Worm (Caenorhabditis elegans) whole organism, young adult: ENCODE measurements around the gene tkr-3.
A peak's percentile ranks its signal among the peaks of the same experiment; 100 is the strongest.

Experiments
- B0019.2 ChIP-seq: fragments of 200-800 bp; sonication (Bioruptor generic); conservative IDR thresholded peaks from 2 replicates; pipeline ENCODE4 v1.3.6; 2022; ENCODE audit warnings: missing genetic modification reagents, missing genetic modification characterization, missing compliant biosample characterization
- B0035.1 ChIP-seq: sonication (generic microtip); optimal IDR thresholded peaks from 2 replicates; lab custom pipeline; 2016; ENCODE audit warnings: missing genetic modification characterization, mild to moderate bottlenecking, missing compliant biosample characterization, missing genotype, missing genetic modification reagents
- B0336.3 ChIP-seq: fragments of 200-800 bp; sonication (Bioruptor generic); IDR thresholded peaks from 2 replicates; pipeline ENCODE4 v1.3.6; 2022; ENCODE audit warnings: missing genetic modification characterization, missing compliant biosample characterization
- C06A6.2 ChIP-seq: fragments of 200-800 bp; sonication (Bioruptor generic); conservative IDR thresholded peaks from 2 replicates; pipeline ENCODE4 v1.3.6; 2022; ENCODE audit warnings: missing genetic modification characterization, missing compliant biosample characterization
- F10E7.11 ChIP-seq: sonication (generic microtip); optimal IDR thresholded peaks from 2 replicates; lab custom pipeline; 2017; ENCODE audit warnings: mild to moderate bottlenecking, missing genetic modification characterization, moderate library complexity, missing compliant biosample characterization
- F22D6.2 ChIP-seq: sonication (generic microtip); optimal IDR thresholded peaks from 2 replicates; lab custom pipeline; 2016; ENCODE audit warnings: mild to moderate bottlenecking, missing genetic modification characterization, missing compliant biosample characterization
- F23B12.7 ChIP-seq: sonication (generic microtip); optimal IDR thresholded peaks from 2 replicates; lab custom pipeline; 2017; ENCODE audit warnings: missing genetic modification characterization, mild to moderate bottlenecking, missing compliant biosample characterization, antibody characterized with exemption, moderate library complexity; ENCODE audit not compliant: insufficient read depth
- F57A8.1 ChIP-seq: fragments of 200-800 bp; sonication (Bioruptor generic); optimal IDR thresholded peaks from 2 replicates; lab custom pipeline; 2018; ENCODE audit warnings: mild to moderate bottlenecking, missing genetic modification characterization, moderate library complexity, missing compliant biosample characterization
- K11D2.4 ChIP-seq: fragments of 200-800 bp; sonication (Bioruptor generic); IDR thresholded peaks from 2 replicates; pipeline ENCODE4 v1.3.6; 2022; ENCODE audit warnings: missing genetic modification reagents, missing genetic modification characterization, missing compliant biosample characterization
- Y56A3A.18 ChIP-seq: fragments of 200-800 bp; sonication (Bioruptor generic); IDR thresholded peaks from 2 replicates; pipeline ENCODE4 v1.3.6; 2022; ENCODE audit warnings: missing genetic modification reagents, missing genetic modification characterization, missing compliant biosample characterization
- Y67H2A.10 ChIP-seq: fragments of 200-800 bp; sonication (Bioruptor generic); conservative IDR thresholded peaks from 2 replicates; pipeline ENCODE4 v1.3.6; 2022; ENCODE audit warnings: missing genetic modification reagents, missing genetic modification characterization, missing compliant biosample characterization
- attf-3 ChIP-seq: fragments of 200-800 bp; sonication (Bioruptor generic); conservative IDR thresholded peaks from 2 replicates; pipeline ENCODE4 v1.3.6; 2022; ENCODE audit warnings: missing genetic modification reagents, missing genetic modification characterization, missing compliant biosample characterization
- cebp-1 ChIP-seq, 2 experiments: fragments of 200-800 bp in 1 of 2; sonication (Bioruptor generic) in 1 of 2; sonication (generic microtip) in 1 of 2; IDR thresholded peaks in 1 of 2; optimal IDR thresholded peaks in 1 of 2; 2 replicates each; pipeline versions ENCODE4 v1.3.6 to Lab custom; 2017 to 2022; ENCODE audit warnings: missing compliant biosample characterization in 2 of 2, missing genetic modification characterization in 2 of 2, mild to moderate bottlenecking in 1 of 2, missing genetic modification reagents in 1 of 2, moderate library complexity in 1 of 2
- ceh-58 ChIP-seq: fragments of 200-800 bp; sonication (Bioruptor generic); IDR thresholded peaks from 2 replicates; pipeline ENCODE4 v1.3.6; 2022; ENCODE audit warnings: missing genetic modification characterization, missing compliant biosample characterization
- ceh-91 ChIP-seq: fragments of 200-800 bp; sonication (Bioruptor generic); IDR thresholded peaks from 2 replicates; pipeline ENCODE4 v1.3.6; 2022; ENCODE audit warnings: missing genetic modification reagents, missing genetic modification characterization, missing compliant biosample characterization
- chd-7 ChIP-seq: sonication (generic microtip); optimal IDR thresholded peaks from 2 replicates; lab custom pipeline; 2016; ENCODE audit warnings: mild to moderate bottlenecking, missing genetic modification characterization, moderate library complexity, missing compliant biosample characterization
- dox-1 ChIP-seq: fragments of 200-800 bp; sonication (Bioruptor generic); IDR thresholded peaks from 2 replicates; pipeline ENCODE4 v1.3.6; 2022; ENCODE audit warnings: missing genetic modification reagents, missing genetic modification characterization, missing compliant biosample characterization
- egl-18 ChIP-seq: fragments of 200-800 bp; sonication (Bioruptor generic); IDR thresholded peaks from 2 replicates; pipeline ENCODE4 v1.3.6; 2022; ENCODE audit warnings: missing genetic modification reagents, missing genetic modification characterization, missing compliant biosample characterization
- egrh-3 ChIP-seq: fragments of 200-800 bp; sonication (Bioruptor generic); IDR thresholded peaks from 2 replicates; pipeline ENCODE4 v1.3.6; 2022; ENCODE audit warnings: missing genetic modification reagents, missing genetic modification characterization, missing compliant biosample characterization
- gei-17 ChIP-seq: fragments of 200-800 bp; sonication (Bioruptor generic); optimal IDR thresholded peaks from 2 replicates; lab custom pipeline; 2018; ENCODE audit warnings: mild to moderate bottlenecking, missing genetic modification characterization, missing compliant biosample characterization
- him-1 ChIP-seq: sonication (generic microtip); optimal IDR thresholded peaks from 2 replicates; lab custom pipeline; 2016; ENCODE audit warnings: missing genotype, missing genetic modification reagents, missing genetic modification characterization, missing compliant biosample characterization
- hlh-12 ChIP-seq: sonication (generic microtip); optimal IDR thresholded peaks from 2 replicates; lab custom pipeline; 2016; ENCODE audit warnings: missing genetic modification characterization, missing compliant biosample characterization
- hmg-1.2 ChIP-seq: fragments of 200-800 bp; sonication (Bioruptor generic); IDR thresholded peaks from 2 replicates; pipeline ENCODE4 v1.3.6; 2022; ENCODE audit warnings: missing genetic modification reagents, missing genetic modification characterization, missing compliant biosample characterization
- hmg-20 ChIP-seq: fragments of 200-800 bp; sonication (Bioruptor generic); IDR thresholded peaks from 2 replicates; pipeline ENCODE4 v1.3.6; 2022; ENCODE audit warnings: missing genetic modification reagents, missing genetic modification characterization, missing compliant biosample characterization
- lag-1 ChIP-seq: fragments of 200-800 bp; sonication (Bioruptor generic); IDR thresholded peaks from 2 replicates; pipeline ENCODE4 v1.3.6; 2022; ENCODE audit warnings: missing genetic modification reagents, missing genetic modification characterization, missing compliant biosample characterization
- lin-26 ChIP-seq: fragments of 200-800 bp; sonication (Bioruptor generic); IDR thresholded peaks from 2 replicates; pipeline ENCODE4 v1.3.6; 2022; ENCODE audit warnings: missing genetic modification reagents, missing genetic modification characterization, missing compliant biosample characterization
- lin-35 ChIP-seq, 3 experiments: fragments of 150-350 bp in 2 of 3; sonication (generic microtip) in 1 of 3; optimal IDR thresholded peaks; 2 replicates each; lab custom pipeline; 2014 to 2018; ENCODE audit warnings: missing biosample characterization in 3 of 3, missing genetic modification characterization in 3 of 3, missing genetic modification reagents in 3 of 3
- lsl-1 ChIP-seq: fragments of 200-800 bp; sonication (Bioruptor generic); optimal IDR thresholded peaks from 2 replicates; lab custom pipeline; 2018; ENCODE audit warnings: mild to moderate bottlenecking, missing genetic modification characterization, moderate library complexity, missing compliant biosample characterization
- madf-3 ChIP-seq: fragments of 200-800 bp; sonication (Bioruptor generic); IDR thresholded peaks from 2 replicates; pipeline ENCODE4 v1.3.6; 2022; ENCODE audit warnings: missing genetic modification reagents, missing genetic modification characterization, missing compliant biosample characterization
- madf-6 ChIP-seq: fragments of 200-800 bp; sonication (Bioruptor generic); IDR thresholded peaks from 2 replicates; pipeline ENCODE4 v1.3.6; 2022; ENCODE audit warnings: missing genetic modification reagents, missing genetic modification characterization, missing compliant biosample characterization
- mel-28 ChIP-seq: sonication (generic microtip); optimal IDR thresholded peaks from 2 replicates; lab custom pipeline; 2016; ENCODE audit warnings: borderline replicate concordance, mild to moderate bottlenecking, missing genetic modification characterization, missing compliant biosample characterization
- mes-4 ChIP-seq: sonication (generic microtip); optimal IDR thresholded peaks from 2 replicates; lab custom pipeline; 2016; ENCODE audit warnings: missing genotype, missing genetic modification characterization, missing compliant biosample characterization
- mxl-1 ChIP-seq: sonication (generic microtip); optimal IDR thresholded peaks from 2 replicates; lab custom pipeline; 2016; ENCODE audit warnings: missing genetic modification characterization, missing compliant biosample characterization
- nhr-80 ChIP-seq: sonication (generic microtip); optimal IDR thresholded peaks from 2 replicates; lab custom pipeline; 2016; ENCODE audit warnings: missing genetic modification characterization, missing compliant biosample characterization
- somi-1 ChIP-seq: fragments of 200-800 bp; sonication (Bioruptor generic); optimal IDR thresholded peaks from 2 replicates; lab custom pipeline; 2018; ENCODE audit warnings: mild to moderate bottlenecking, missing genetic modification characterization, missing compliant biosample characterization
- tbp1 ChIP-seq: fragments of 200-800 bp; sonication (Bioruptor generic); optimal IDR thresholded peaks from 2 replicates; lab custom pipeline; 2018; ENCODE audit warnings: mild to moderate bottlenecking, missing genetic modification characterization, missing compliant biosample characterization
- tlf-1 ChIP-seq: fragments of 200-800 bp; sonication (Bioruptor generic); optimal IDR thresholded peaks from 2 replicates; lab custom pipeline; 2018; ENCODE audit warnings: mild to moderate bottlenecking, missing genetic modification characterization, missing compliant biosample characterization
- unc-130 ChIP-seq: sonication (generic microtip); optimal IDR thresholded peaks from 2 replicates; lab custom pipeline; 2016; ENCODE audit warnings: missing genetic modification reagents, missing genetic modification characterization, missing compliant biosample characterization
- unc-62 ChIP-seq: fragments of 150-350 bp; optimal IDR thresholded peaks from 2 replicates; lab custom pipeline; 2014; ENCODE audit warnings: missing biosample characterization, missing genetic modification reagents, missing genetic modification characterization
- xnd-1 ChIP-seq: sonication (generic microtip); optimal IDR thresholded peaks from 2 replicates; lab custom pipeline; 2016; ENCODE audit warnings: missing genotype, missing genetic modification reagents, missing genetic modification characterization, missing compliant biosample characterization
- zfh-2 ChIP-seq: fragments of 200-800 bp; sonication (Bioruptor generic); conservative IDR thresholded peaks from 2 replicates; pipeline ENCODE4 v1.3.6; 2022; ENCODE audit warnings: missing genetic modification reagents, missing genetic modification characterization, missing compliant biosample characterization
- ztf-28 ChIP-seq: fragments of 200-800 bp; sonication (Bioruptor generic); IDR thresholded peaks from 2 replicates; pipeline ENCODE4 v1.3.6; 2022; ENCODE audit warnings: missing genetic modification reagents, missing genetic modification characterization, missing compliant biosample characterization

tkr-3 gene

DNA sequence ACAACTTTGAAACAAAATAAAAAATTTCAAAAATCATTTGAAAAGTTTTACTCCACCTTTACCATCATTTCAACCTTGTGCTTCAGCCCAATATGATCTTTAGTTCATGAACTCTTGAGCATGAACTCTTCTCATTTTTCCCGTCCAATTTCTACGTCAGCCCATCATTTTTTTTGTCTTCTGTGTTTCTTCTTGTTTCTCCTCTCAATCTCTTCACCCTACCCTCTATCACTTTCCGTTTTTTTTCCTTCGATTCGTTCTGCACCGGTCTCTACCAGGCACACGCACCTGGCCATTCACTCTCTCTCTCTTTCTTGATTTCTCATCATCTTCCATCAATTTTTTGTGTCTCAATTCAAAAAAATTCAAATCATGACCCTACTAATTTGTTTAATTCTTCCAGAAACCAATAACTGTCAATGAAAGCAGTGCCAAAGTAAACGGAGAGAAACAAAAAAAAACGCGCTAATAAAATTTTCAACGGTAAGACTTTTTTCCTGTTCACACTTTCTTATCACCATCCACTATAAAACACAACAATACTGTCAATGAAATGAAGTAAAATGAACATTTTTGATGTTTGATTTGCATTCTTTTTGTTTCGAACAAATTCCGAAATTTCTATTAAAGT is 38.9 kb downstream of the tkr-3 start, which contains the start of gene pygo-1:
TSS of gene pygo-1 (plus strand) at position 404 of the 631 bp plus-strand sequence.
- TF ChIP-seq tbp1 (GFP tag; lab: Kevin White, UChicago), result no peak
- TF ChIP-seq Y67H2A.10 (GFP tag; lab: Robert Waterston, UW), result no peak
- peak; percentile 14 for TF ChIP-seq gei-17 (GFP tag; lab: Kevin White, UChicago)
- TF ChIP-seq hmg-20 (GFP tag; lab: Robert Waterston, UW), result no peak
- peak; percentile 9 for TF ChIP-seq F23B12.7
- TF ChIP-seq nhr-80 (tag; lab: Kevin White, UChicago), result peak; percentile 83
- no peak for TF ChIP-seq B0019.2 (GFP tag; lab: Robert Waterston, UW)
- TF ChIP-seq K11D2.4, result no peak
- no peak for TF ChIP-seq madf-3 (GFP tag; lab: Robert Waterston, UW)
- TF ChIP-seq dox-1 (GFP tag; lab: Robert Waterston, UW), result no peak
- no peak for TF ChIP-seq mel-28 (tag; lab: Kevin White, UChicago)
- peak; percentile 28; the same call in 1 of the 2 replicates for TF ChIP-seq B0336.3
- TF ChIP-seq Y56A3A.18, result no peak
- peak; percentile 80 for TF ChIP-seq unc-62
- TF ChIP-seq F10E7.11 (tag; lab: Kevin White, UChicago), result no peak
- no peak for TF ChIP-seq hlh-12 (tag; lab: Kevin White, UChicago)
- no peak for TF ChIP-seq lsl-1
- TF ChIP-seq him-1 (tag; lab: Kevin White, UChicago), result no peak
- no peak for TF ChIP-seq egl-18 (GFP tag; lab: Robert Waterston, UW)
- TF ChIP-seq chd-7 (tag; lab: Kevin White, UChicago), result no peak
- TF ChIP-seq lin-35 (GFP tag; optimal IDR thresholded peaks at IDR 0.05; lab: Kevin White, UChicago), result peak in 1 of 3 experiments; percentile 16
- TF ChIP-seq cebp-1 (GFP tag; IDR thresholded peaks at IDR 0.05; lab: Robert Waterston, UW), result no peak
- peak; percentile 43 for TF ChIP-seq cebp-1 (tag; optimal IDR thresholded peaks at IDR 0.05; lab: Kevin White, UChicago)
- no peak for TF ChIP-seq F57A8.1

- TF ChIP-seq hmg-1.2 (peak; percentile 75), gei-17 (GFP tag; lab: Kevin White, UChicago) (no peak), lag-1 (GFP tag; lab: Robert Waterston, UW) (no peak), zfh-2 (GFP tag; lab: Robert Waterston, UW) (peak; percentile 39; the same call in 1 of the 2 replicates)
Measured at ce11 chrIV:5081122-5081521, 40.8 kb downstream of the tkr-3 start.

DNA sequence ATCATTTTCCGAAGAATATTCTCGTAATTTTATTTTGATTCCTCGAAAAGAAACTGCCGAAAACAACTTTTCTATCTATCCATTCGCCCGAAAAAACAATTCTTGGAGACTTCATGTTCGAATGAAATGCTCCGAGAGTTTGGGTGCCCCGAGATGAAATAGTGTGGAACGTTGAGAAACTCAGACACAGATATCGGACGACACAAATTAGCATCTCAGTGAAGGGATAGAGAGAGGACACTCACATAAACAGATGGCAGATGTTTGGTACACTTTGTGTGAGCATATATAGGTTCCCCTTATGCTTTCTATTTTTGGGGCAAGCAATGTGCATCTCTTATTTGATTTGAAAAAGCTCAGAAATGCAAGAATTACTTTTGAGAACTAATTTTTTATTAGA is 43.0 kb downstream of the tkr-3 start:
- TF ChIP-seq ceh-58 (GFP tag; lab: Robert Waterston, UW) (no peak), hmg-1.2 (peak; percentile 23; the same call in 1 of the 2 replicates)

DNA sequence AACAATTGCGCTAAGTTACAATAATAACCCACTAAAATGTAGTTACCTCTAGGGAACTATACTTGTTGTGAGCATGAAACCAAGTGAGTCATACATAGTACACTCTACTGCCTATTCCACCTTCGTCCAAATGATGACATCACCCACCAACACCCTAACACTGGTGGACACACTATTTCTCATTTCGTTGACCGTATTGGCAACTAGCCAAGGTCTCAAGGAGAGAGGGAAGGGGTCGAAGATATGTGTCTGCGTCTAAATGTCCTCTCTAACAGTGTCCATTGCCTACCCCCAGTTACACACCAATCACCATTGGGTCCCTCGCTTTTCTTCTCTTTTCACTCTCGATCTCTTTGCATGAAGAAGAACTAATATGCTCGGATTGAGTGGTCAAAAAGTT is 44.0 kb downstream of the tkr-3 start:
- TF ChIP-seq B0019.2 (GFP tag; lab: Robert Waterston, UW) (no peak), somi-1 (GFP tag; lab: Kevin White, UChicago) (no peak), xnd-1 (no peak), egrh-3 (GFP tag; lab: Robert Waterston, UW) (no peak), gei-17 (GFP tag; lab: Kevin White, UChicago) (no peak), unc-130 (GFP tag; lab: Kevin White, UChicago) (no peak), B0035.1 (tag; lab: Kevin White, UChicago) (no peak), ztf-28 (GFP tag; lab: Robert Waterston, UW) (no peak), F22D6.2 (tag; lab: Kevin White, UChicago) (no peak), ceh-91 (GFP tag; lab: Robert Waterston, UW) (no peak), C06A6.2 (GFP tag; lab: Robert Waterston, UW) (no peak), attf-3 (GFP tag; lab: Robert Waterston, UW) (no peak), mes-4 (no peak), mxl-1 (tag; lab: Kevin White, UChicago) (no peak), madf-6 (no peak), tlf-1 (no peak), lin-26 (GFP tag; lab: Robert Waterston, UW) (no peak), lag-1 (GFP tag; lab: Robert Waterston, UW) (no peak)
- TF ChIP-seq, all 124 proteins: peak for 0
